ENCODE assay signal across 1 fruit fly cellular context in the genomic region with DNA sequence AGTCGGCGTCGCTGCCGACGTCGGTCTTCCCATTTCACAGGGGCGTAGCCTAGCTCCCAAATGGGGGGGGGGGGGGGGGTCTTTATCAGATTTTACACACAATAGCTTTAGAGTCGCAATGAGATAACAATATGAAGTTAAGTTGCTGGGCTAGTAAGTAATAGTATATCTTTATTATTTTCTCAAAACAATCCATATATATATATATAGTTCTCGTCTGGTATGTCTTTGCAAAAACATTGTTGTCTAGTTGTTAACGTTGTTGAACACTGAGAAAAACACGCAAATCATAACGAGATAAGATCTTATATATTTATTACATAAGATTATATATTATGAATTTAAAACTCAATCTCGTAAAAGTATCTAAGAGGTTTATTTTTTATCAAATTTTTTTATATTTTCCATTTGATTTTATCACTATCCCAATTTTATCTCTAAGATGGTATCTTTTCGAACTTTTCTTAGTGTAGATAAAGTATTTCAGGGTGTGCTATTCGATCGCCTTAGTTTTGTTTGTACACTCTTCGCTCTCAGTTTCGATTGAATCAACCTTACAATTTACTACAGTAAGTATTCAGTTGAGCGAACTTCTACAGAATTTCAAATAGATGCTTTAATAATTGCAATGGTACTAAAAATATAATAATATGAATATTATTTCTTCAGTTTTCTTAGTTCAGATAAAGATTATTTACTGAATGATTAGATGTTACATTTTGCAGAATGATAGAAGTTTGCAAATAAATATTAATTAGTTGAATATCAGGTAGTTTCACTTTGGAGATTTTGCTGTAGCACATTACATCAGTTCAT.
A peak's percentile ranks its signal among the peaks of the same experiment; 100 is the strongest.
TF ChIP-seq lines count a peak whose summit lies in the region.

No protein-coding gene starts in this region.

TF ChIP-seq in whole organism, embryonic, 481 proteins besides CTCF, POLR2A, EP300 and RAD21 (continued from another document and continues in another):
- TF ChIP-seq eyg (GFP tag; optimal IDR thresholded peaks at IDR 0.05; lab: Kevin White, UChicago) (no peak), fru (optimal IDR thresholded peaks at IDR 0.05; lab: Kevin White, UChicago) (no peak), CG1024 (GFP tag; IDR thresholded peaks at IDR 0.05; lab: Robert Waterston, UW) (no peak), Poxn (GFP tag; IDR thresholded peaks at IDR 0.05; lab: Robert Waterston, UW) (peak; percentile 65; the same call in 1 of the 2 replicates), CG14050 (GFP tag; IDR thresholded peaks at IDR 0.05; lab: Robert Waterston, UW) (peak; percentile 66), CG3847 (GFP tag; IDR thresholded peaks at IDR 0.05; lab: Robert Waterston, UW) (peak; percentile 90), CG10274 (GFP tag; optimal IDR thresholded peaks at IDR 0.05; lab: Kevin White, UChicago) (peak; percentile 67), GATAe (GFP tag; conservative IDR thresholded peaks at IDR 0.05; lab: Robert Waterston, UW) (peak; percentile 57; the same call in 1 of the 2 replicates), Tbp (GFP tag; optimal IDR thresholded peaks at IDR 0.05; lab: Kevin White, UChicago) (no peak), CG10979 (tag; optimal IDR thresholded peaks at IDR 0.05; lab: Kevin White, UChicago) (peak; percentile 57), CG6765 (GFP tag; optimal IDR thresholded peaks at IDR 0.05; lab: Kevin White, UChicago) (peak; percentile 78), Stat92E (GFP tag; optimal IDR thresholded peaks at IDR 0.05; lab: Kevin White, UChicago) (no peak), NFAT (GFP tag; IDR thresholded peaks at IDR 0.05; lab: Robert Waterston, UW) (peak; percentile 96), yki (optimal IDR thresholded peaks at IDR 0.05; lab: Kevin White, UChicago) (no peak), corto (GFP tag; optimal IDR thresholded peaks at IDR 0.05; lab: Kevin White, UChicago) (no peak), CG4854 (GFP tag; optimal IDR thresholded peaks at IDR 0.05; lab: Kevin White, UChicago) (no peak), ara (GFP tag; IDR thresholded peaks at IDR 0.05; lab: Robert Waterston, UW) (no peak), bsh (GFP tag; optimal IDR thresholded peaks at IDR 0.05; lab: Kevin White, UChicago) (peak in 1 of 2 experiments; percentile 39), Hr3 (GFP tag; optimal IDR thresholded peaks at IDR 0.05; lab: Kevin White, UChicago) (peak; percentile 52), lmd (GFP tag; IDR thresholded peaks at IDR 0.05; lab: Robert Waterston, UW) (peak; percentile 80; the same call in 1 of the 2 replicates), Six4 (GFP tag; optimal IDR thresholded peaks at IDR 0.05; lab: Kevin White, UChicago) (no peak), zen (tag; optimal IDR thresholded peaks at IDR 0.05; lab: Kevin White, UChicago) (no peak), CG3281 (GFP tag; optimal IDR thresholded peaks at IDR 0.05; lab: Kevin White, UChicago) (peak; percentile 88), ab (GFP tag; optimal IDR thresholded peaks at IDR 0.05; lab: Kevin White, UChicago) (no peak), CG34224 (GFP tag; IDR thresholded peaks at IDR 0.05; lab: Robert Waterston, UW; ENCODE audit: partially characterized antibody) (no peak), CG7556 (GFP tag; optimal IDR thresholded peaks at IDR 0.05; lab: Kevin White, UChicago) (peak; percentile 83), CG6854 (GFP tag; optimal IDR thresholded peaks at IDR 0.05; lab: Kevin White, UChicago) (peak; percentile 59), CG14667 (GFP tag; IDR thresholded peaks at IDR 0.05; lab: Robert Waterston, UW) (peak; percentile 55), CG11695 (GFP tag; IDR thresholded peaks at IDR 0.05; lab: Robert Waterston, UW) (peak; percentile 58), Dref (GFP tag; IDR thresholded peaks at IDR 0.05; lab: Robert Waterston, UW) (peak; percentile 45), CG9932 (GFP tag; IDR thresholded peaks at IDR 0.05; lab: Robert Waterston, UW) (peak; percentile 95), jigr1 (GFP tag; IDR thresholded peaks at IDR 0.05; lab: Robert Waterston, UW) (no peak), lab (GFP tag; optimal IDR thresholded peaks at IDR 0.05; lab: Kevin White, UChicago) (peak; percentile 95), CG15269 (tag; optimal IDR thresholded peaks at IDR 0.05; lab: Kevin White, UChicago) (peak; percentile 84), onecut (GFP tag; IDR thresholded peaks at IDR 0.05; lab: Robert Waterston, UW) (peak; percentile 47; the same call in 1 of the 2 replicates), so (GFP tag; IDR thresholded peaks at IDR 0.05; lab: Robert Waterston, UW) (0 out of 3 replicates have a peak, but pooled peaks have one; percentile 49), oc (tag; optimal IDR thresholded peaks at IDR 0.05; lab: Kevin White, UChicago) (no peak), CG15073 (GFP tag; optimal IDR thresholded peaks at IDR 0.05; lab: Kevin White, UChicago) (no peak), NC2β (GFP tag; optimal IDR thresholded peaks at IDR 0.05; lab: Kevin White, UChicago) (no peak), fd64A (GFP tag; optimal IDR thresholded peaks at IDR 0.05; lab: Kevin White, UChicago) (no peak), dysf (GFP tag; IDR thresholded peaks at IDR 0.05; lab: Robert Waterston, UW) (peak; percentile 91), bowl (GFP tag; IDR thresholded peaks at IDR 0.05; lab: Robert Waterston, UW) (peak; percentile 58; the same call in 1 of the 2 replicates), en (GFP tag; optimal IDR thresholded peaks at IDR 0.05; lab: Kevin White, UChicago) (no peak), Gsc (GFP tag; IDR thresholded peaks at IDR 0.05; lab: Robert Waterston, UW) (no peak), D19A (tag; optimal IDR thresholded peaks at IDR 0.05; lab: Kevin White, UChicago) (peak; percentile 70), CG11560 (tag; IDR thresholded peaks at IDR 0.05; lab: Robert Waterston, UW) (peak; percentile 79), pum (GFP tag; optimal IDR thresholded peaks at IDR 0.05; lab: Kevin White, UChicago) (no peak), CG16779 (GFP tag; IDR thresholded peaks at IDR 0.05; lab: Robert Waterston, UW) (peak; percentile 92), CG33557 (GFP tag; optimal IDR thresholded peaks at IDR 0.05; lab: Kevin White, UChicago) (no peak), HLH54F (GFP tag; optimal IDR thresholded peaks at IDR 0.05; lab: Kevin White, UChicago) (peak; percentile 21), Dad (GFP tag; optimal IDR thresholded peaks at IDR 0.05; lab: Kevin White, UChicago) (no peak), Hr39 (optimal IDR thresholded peaks at IDR 0.05; lab: Kevin White, UChicago) (no peak), CG10959 (GFP tag; IDR thresholded peaks at IDR 0.05; lab: Robert Waterston, UW) (0 out of 2 replicates have a peak, but pooled peaks have one; percentile 38), Atf3 (GFP tag; optimal IDR thresholded peaks at IDR 0.05; lab: Kevin White, UChicago) (no peak), trh (GFP tag; optimal IDR thresholded peaks at IDR 0.05; lab: Kevin White, UChicago) (no peak), Ets65A (GFP tag; lab: Kevin White, UChicago) (no peak), CG17361 (GFP tag; IDR thresholded peaks at IDR 0.05; lab: Robert Waterston, UW) (peak; percentile 79; the same call in 2 of the 3 replicates), CG1647 (GFP tag; optimal IDR thresholded peaks at IDR 0.05; lab: Kevin White, UChicago) (no peak), Sry-δ (GFP tag; optimal IDR thresholded peaks at IDR 0.05; lab: Kevin White, UChicago) (no peak), hb (GFP tag; IDR thresholded peaks at IDR 0.05; lab: Robert Waterston, UW; ENCODE audit: partially characterized antibody) (no peak), unpg (GFP tag; optimal IDR thresholded peaks at IDR 0.05; lab: Kevin White, UChicago) (peak; percentile 73), Dip3 (GFP tag; optimal IDR thresholded peaks at IDR 0.05; lab: Kevin White, UChicago) (peak; percentile 57), CG2889 (GFP tag; IDR thresholded peaks at IDR 0.05; lab: Robert Waterston, UW) (peak; percentile 69; the same call in 2 of the 3 replicates), ato (GFP tag; IDR thresholded peaks at IDR 0.05; lab: Robert Waterston, UW; ENCODE audit: partially characterized antibody) (no peak), CG17186 (GFP tag; optimal IDR thresholded peaks at IDR 0.05; lab: Kevin White, UChicago) (no peak), crol (GFP tag; IDR thresholded peaks at IDR 0.05; lab: Robert Waterston, UW) (peak; percentile 81), CG15696 (tag; optimal IDR thresholded peaks at IDR 0.05; lab: Kevin White, UChicago) (peak; percentile 34), Hey (tag; optimal IDR thresholded peaks at IDR 0.05; lab: Kevin White, UChicago) (no peak), nau (GFP tag; optimal IDR thresholded peaks at IDR 0.05; lab: Kevin White, UChicago) (no peak), insv (GFP tag; optimal IDR thresholded peaks at IDR 0.05; lab: Kevin White, UChicago) (peak in 1 of 2 experiments; percentile 15), CG11696 (GFP tag; IDR thresholded peaks at IDR 0.05; lab: Robert Waterston, UW) (peak; percentile 72), salm (tag; optimal IDR thresholded peaks at IDR 0.05; lab: Kevin White, UChicago) (peak; percentile 10), nmo (GFP tag; optimal IDR thresholded peaks at IDR 0.05; lab: Kevin White, UChicago) (peak; percentile 53), CHES-1-like (GFP tag; optimal IDR thresholded peaks at IDR 0.05; lab: Kevin White, UChicago) (no peak), CG8478 (optimal IDR thresholded peaks at IDR 0.05; lab: Kevin White, UChicago) (no peak), Lhr (GFP tag; optimal IDR thresholded peaks at IDR 0.05; lab: Kevin White, UChicago) (no peak), ap (GFP tag; IDR thresholded peaks at IDR 0.05; lab: Robert Waterston, UW) (peak; percentile 46), ham (GFP tag; IDR thresholded peaks at IDR 0.05; lab: Robert Waterston, UW) (peak; percentile 79), Neu2 (GFP tag; optimal IDR thresholded peaks at IDR 0.05; lab: Kevin White, UChicago; ENCODE audit: borderline replicate concordance) (no peak), Asciz (GFP tag; optimal IDR thresholded peaks at IDR 0.05; lab: Kevin White, UChicago) (no peak), CG34422 (GFP tag; IDR thresholded peaks at IDR 0.05; lab: Robert Waterston, UW) (peak; percentile 85), bigmax (GFP tag; optimal IDR thresholded peaks at IDR 0.05; lab: Kevin White, UChicago) (no peak), CG15601 (tag; optimal IDR thresholded peaks at IDR 0.05; lab: Kevin White, UChicago) (peak; percentile 96), exex (tag; optimal IDR thresholded peaks at IDR 0.05; lab: Kevin White, UChicago) (peak; percentile 53), tap (tag; optimal IDR thresholded peaks at IDR 0.05; lab: Kevin White, UChicago) (peak; percentile 30), sens (GFP tag; lab: Kevin White, UChicago) (peak; percentile 73), CG32532 (GFP tag; IDR thresholded peaks at IDR 0.05; lab: Robert Waterston, UW) (peak; percentile 94), HmgZ (tag; optimal IDR thresholded peaks at IDR 0.05; lab: Kevin White, UChicago) (peak; percentile 78), Camta (GFP tag; optimal IDR thresholded peaks at IDR 0.05; lab: Kevin White, UChicago) (no peak), HHEX (GFP tag; optimal IDR thresholded peaks at IDR 0.05; lab: Kevin White, UChicago) (peak; percentile 86), da (GFP tag; optimal IDR thresholded peaks at IDR 0.05; lab: Kevin White, UChicago) (no peak), Usf (GFP tag; optimal IDR thresholded peaks at IDR 0.05; lab: Kevin White, UChicago) (peak; percentile 76), CG6689 (GFP tag; IDR thresholded peaks at IDR 0.05; lab: Robert Waterston, UW) (peak; percentile 92), klu (GFP tag; IDR thresholded peaks at IDR 0.05; lab: Robert Waterston, UW) (peak; percentile 60; the same call in 1 of the 2 replicates), CG18011 (GFP tag; optimal IDR thresholded peaks at IDR 0.05; lab: Kevin White, UChicago) (peak; percentile 63), CG6683 (GFP tag; optimal IDR thresholded peaks at IDR 0.05; lab: Kevin White, UChicago) (peak; percentile 68), D (optimal IDR thresholded peaks at IDR 0.05; lab: Kevin White, UChicago) (no peak), D (GFP tag; optimal IDR thresholded peaks at IDR 0.05; lab: Kevin White, UChicago) (no peak), Bteb2 (GFP tag; optimal IDR thresholded peaks at IDR 0.05; lab: Kevin White, UChicago) (no peak), cg (GFP tag; optimal IDR thresholded peaks at IDR 0.05; lab: Kevin White, UChicago) (no peak), CG3407 (GFP tag; optimal IDR thresholded peaks at IDR 0.05; lab: Kevin White, UChicago) (no peak), CG8281 (tag; optimal IDR thresholded peaks at IDR 0.05; lab: Kevin White, UChicago) (peak; percentile 35), ERR (GFP tag; optimal IDR thresholded peaks at IDR 0.05; lab: Kevin White, UChicago) (no peak), p53 (GFP tag; optimal IDR thresholded peaks at IDR 0.05; lab: Kevin White, UChicago) (no peak), dan (GFP tag; IDR thresholded peaks at IDR 0.05; lab: Robert Waterston, UW) (no peak), Vsx1 (GFP tag; optimal IDR thresholded peaks at IDR 0.05; lab: Kevin White, UChicago) (no peak), ems (GFP tag; optimal IDR thresholded peaks at IDR 0.05; lab: Kevin White, UChicago) (no peak), CG4617 (GFP tag; optimal IDR thresholded peaks at IDR 0.05; lab: Kevin White, UChicago; ENCODE audit: borderline replicate concordance) (no peak), CG16813 (GFP tag; IDR thresholded peaks at IDR 0.05; lab: Robert Waterston, UW; ENCODE audit: partially characterized antibody) (no peak), nerfin-1 (tag; optimal IDR thresholded peaks at IDR 0.05; lab: Kevin White, UChicago) (peak; percentile 6), cas (GFP tag; IDR thresholded peaks at IDR 0.05; lab: Robert Waterston, UW) (peak; percentile 76), bcd (GFP tag; optimal IDR thresholded peaks at IDR 0.05; lab: Kevin White, UChicago) (peak; percentile 84), CG7372 (GFP tag; IDR thresholded peaks at IDR 0.05; lab: Robert Waterston, UW) (peak; percentile 85), CG9215 (GFP tag; IDR thresholded peaks at IDR 0.05; lab: Robert Waterston, UW) (peak; percentile 81), zfh2 (GFP tag; optimal IDR thresholded peaks at IDR 0.05; lab: Kevin White, UChicago) (peak; percentile 40), Atf6 (GFP tag; IDR thresholded peaks at IDR 0.05; lab: Robert Waterston, UW) (peak; percentile 88), croc (GFP tag; conservative IDR thresholded peaks at IDR 0.05; lab: Robert Waterston, UW) (peak; percentile 42; the same call in 1 of the 3 replicates), Mad (GFP tag; optimal IDR thresholded peaks at IDR 0.05; lab: Kevin White, UChicago) (no peak), emc (GFP tag; optimal IDR thresholded peaks at IDR 0.05; lab: Kevin White, UChicago) (no peak), Eip74EF (GFP tag; optimal IDR thresholded peaks at IDR 0.05; lab: Kevin White, UChicago) (peak in 1 of 2 experiments; percentile 31), danr (GFP tag; IDR thresholded peaks at IDR 0.05; lab: Robert Waterston, UW) (peak; percentile 72), CG4328 (GFP tag; optimal IDR thresholded peaks at IDR 0.05; lab: Kevin White, UChicago) (peak; percentile 43), sob (GFP tag; IDR thresholded peaks at IDR 0.05; lab: Robert Waterston, UW) (peak; percentile 84)
